Fruit fly (Drosophila melanogaster): ENCODE measurements around the gene Jasper.

DNA sequence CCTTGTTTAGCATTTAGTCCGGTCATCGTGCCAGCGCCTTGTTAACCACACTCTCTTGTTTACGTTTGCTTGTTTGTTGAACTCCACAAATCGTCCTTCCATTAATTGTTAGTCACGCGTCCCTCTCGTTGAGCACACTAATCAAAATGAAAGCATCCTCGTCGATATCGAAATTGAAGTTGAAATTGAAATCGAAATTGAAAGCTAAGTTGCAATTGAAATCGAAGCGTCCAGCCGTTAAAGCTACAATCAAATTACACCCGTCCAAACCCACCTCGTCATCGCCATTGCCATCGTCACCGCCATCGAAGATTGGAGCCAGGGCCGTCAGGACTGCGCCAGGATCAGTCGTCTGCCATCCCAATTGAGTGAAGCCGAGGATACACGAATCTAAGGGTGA lies 28.9 kb upstream of the Jasper start:
- TF ChIP-seq Clk (GFP tag; optimal IDR thresholded peaks at IDR 0.05) (no peak), CG14711 (tag; optimal IDR thresholded peaks at IDR 0.05) (no peak), CG1620 (GFP tag; optimal IDR thresholded peaks at IDR 0.05) (no peak), toe (GFP tag; optimal IDR thresholded peaks at IDR 0.05) (no peak), kay (GFP tag; ENCODE audit: borderline replicate concordance) (no peak), CG7045 (GFP tag; optimal IDR thresholded peaks at IDR 0.05) (no peak), tj (GFP tag; optimal IDR thresholded peaks at IDR 0.05) (no peak), CG33017 (tag; optimal IDR thresholded peaks at IDR 0.05) (no peak), cic (GFP tag; optimal IDR thresholded peaks at IDR 0.05) (no peak), CG5204 (GFP tag; optimal IDR thresholded peaks at IDR 0.05) (no peak)

Measured in whole organism, adult.